Fruit fly (Drosophila melanogaster): ENCODE measurements around the gene Csas.
A peak's percentile ranks its signal among the peaks of the same experiment; 100 is the strongest.

The Csas gene

DNA sequence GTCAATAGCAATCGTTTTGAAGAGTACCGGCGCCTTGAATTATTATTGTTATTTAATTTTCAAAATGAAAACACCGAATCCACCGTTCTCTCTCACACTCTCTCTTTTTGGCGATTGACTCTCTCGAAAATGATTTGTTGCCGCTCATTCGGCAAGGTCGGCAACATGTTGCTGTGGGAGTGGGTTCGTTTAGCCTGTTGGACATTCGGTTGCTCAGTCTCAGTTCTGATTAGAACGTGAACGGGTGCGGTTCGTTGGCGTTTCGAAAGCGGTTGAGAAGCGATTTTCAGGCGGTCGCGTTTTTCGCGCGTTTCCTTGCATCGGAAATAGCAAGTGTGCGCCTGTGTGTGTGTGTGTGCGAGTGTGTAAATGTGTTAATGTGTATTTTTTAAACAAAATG, 49.8 kb downstream of the Csas start, which contains the start of gene Ac76E:
Gene Ac76E (plus strand): TSS at position 264 of the 400 bp plus-strand sequence.
- TF ChIP-seq br (GFP tag; optimal IDR thresholded peaks at IDR 0.05), result no peak
- peak; percentile 51 for TF ChIP-seq Myc (optimal IDR thresholded peaks at IDR 0.05)
- peak; percentile 0 for TF ChIP-seq h (GFP tag; optimal IDR thresholded peaks at IDR 0.05)
- peak; percentile 38 for TF ChIP-seq Dif (GFP tag; optimal IDR thresholded peaks at IDR 0.05; ENCODE audit: partially characterized antibody)
- TF ChIP-seq Hr83 (GFP tag; optimal IDR thresholded peaks at IDR 0.05; ENCODE audit: poor library complexity, severe bottlenecking), result peak; percentile 11
- no peak for TF ChIP-seq pan (optimal IDR thresholded peaks at IDR 0.05)

Data from whole organism, wandering third instar larva.